Worm (Caenorhabditis elegans): ENCODE data around the gene K09C6.9.

ce11 chrV:866729-867128 lies 11.9 kb upstream of the K09C6.9 start, which contains the start of gene T02B11.3:
- TF ChIP-seq nhr-76 (tag; optimal IDR thresholded peaks at IDR 0.05) = no peak
- TF ChIP-seq ceh-82 (tag; optimal IDR thresholded peaks at IDR 0.05) = no peak
- no peak for TF ChIP-seq lin-15B (tag; optimal IDR thresholded peaks at IDR 0.05)
- TF ChIP-seq nhr-102 (tag; optimal IDR thresholded peaks at IDR 0.05) = no peak
- TF ChIP-seq unc-62 (GFP tag; optimal IDR thresholded peaks at IDR 0.05 in 1 of 2) = no peak
- TF ChIP-seq unc-62 (tag; optimal IDR thresholded peaks at IDR 0.05) = no peak
- no peak for TF ChIP-seq lsy-2 (tag; optimal IDR thresholded peaks at IDR 0.05)
- no peak for TF ChIP-seq lim-7 (GFP tag; IDR thresholded peaks at IDR 0.05)
- no peak for TF ChIP-seq D1046.2 (GFP tag; IDR thresholded peaks at IDR 0.05)
- no peak for TF ChIP-seq ZK337.2 (GFP tag; IDR thresholded peaks at IDR 0.05)
- no peak for TF ChIP-seq dmd-6 (GFP tag; IDR thresholded peaks at IDR 0.05)
- TF ChIP-seq unc-130 (GFP tag; optimal IDR thresholded peaks at IDR 0.05) = no peak
- TF ChIP-seq ama-1 (optimal IDR thresholded peaks at IDR 0.05) = no peak
- TF ChIP-seq pha-4 (GFP tag; IDR thresholded peaks at IDR 0.05) = no peak
- TF ChIP-seq pha-4 (tag; optimal IDR thresholded peaks at IDR 0.05) = no peak

Measured in whole organism, L4 larva.